Worm (Caenorhabditis elegans) whole organism, mixed stage, embryonic: ENCODE results near the gene ent-5.
A peak's percentile ranks its signal among the peaks of the same experiment; 100 is the strongest.

ENCODE experiments used
- M03D4.4 ChIP-seq: sonication (generic microtip); optimal IDR thresholded peaks from 2 replicates; lab custom pipeline; 2017; ENCODE audit warnings: mild to moderate bottlenecking, missing genetic modification characterization, missing compliant biosample characterization
- bed-3 ChIP-seq: fragments of 200-800 bp; sonication (Bioruptor generic); optimal IDR thresholded peaks from 3 replicates; lab custom pipeline; 2018; ENCODE audit warnings: mild to moderate bottlenecking, missing genetic modification characterization, moderate library complexity, missing compliant biosample characterization
- blmp-1 ChIP-seq: fragments of 150-350 bp; optimal IDR thresholded peaks from 2 replicates; lab custom pipeline; 2014; ENCODE audit warnings: missing biosample characterization, missing genetic modification characterization
- ceh-39 ChIP-seq: fragments of 150-350 bp; optimal IDR thresholded peaks from 2 replicates; lab custom pipeline; 2014; ENCODE audit warnings: missing biosample characterization, missing genetic modification characterization
- ceh-43 ChIP-seq: fragments of 200-800 bp; sonication (Bioruptor generic); optimal IDR thresholded peaks from 2 replicates; lab custom pipeline; 2018; ENCODE audit warnings: mild to moderate bottlenecking, missing genetic modification characterization, moderate library complexity, missing compliant biosample characterization
- ceh-83 ChIP-seq: fragments of 200-800 bp; sonication (Bioruptor generic); optimal IDR thresholded peaks from 2 replicates; lab custom pipeline; 2018; ENCODE audit warnings: mild to moderate bottlenecking, missing genetic modification characterization, missing compliant biosample characterization
- ces-1 ChIP-seq: fragments of 150-350 bp; optimal IDR thresholded peaks from 2 replicates; lab custom pipeline; 2014; ENCODE audit warnings: missing biosample characterization, missing genetic modification reagents, missing genetic modification characterization
- cnd-1 ChIP-seq: fragments of 200-800 bp; sonication (Bioruptor generic); optimal IDR thresholded peaks from 2 replicates; lab custom pipeline; 2018; ENCODE audit warnings: mild to moderate bottlenecking, missing genetic modification characterization, missing compliant biosample characterization
- drap-1 ChIP-seq: fragments of 200-800 bp; sonication (Bioruptor generic); optimal IDR thresholded peaks from 3 replicates; lab custom pipeline; 2018; ENCODE audit warnings: mild to moderate bottlenecking, missing genetic modification characterization, missing compliant biosample characterization
- elt-3 ChIP-seq: fragments of 150-350 bp; optimal IDR thresholded peaks from 2 replicates; lab custom pipeline; 2014; ENCODE audit warnings: missing biosample characterization, missing genetic modification characterization
- flh-1 ChIP-seq: fragments of 200-800 bp; sonication (Bioruptor generic); optimal IDR thresholded peaks from 2 replicates; lab custom pipeline; 2018; ENCODE audit warnings: mild to moderate bottlenecking, missing genetic modification characterization, moderate library complexity, missing compliant biosample characterization
- ham-2 ChIP-seq: fragments of 200-800 bp; sonication (Bioruptor generic); optimal IDR thresholded peaks from 2 replicates; lab custom pipeline; 2018; ENCODE audit warnings: mild to moderate bottlenecking, missing genetic modification characterization, missing compliant biosample characterization
- hlh-1 ChIP-seq: fragments of 150-350 bp; optimal IDR thresholded peaks from 2 replicates; lab custom pipeline; 2014; ENCODE audit warnings: missing biosample characterization, missing genetic modification reagents, missing genetic modification characterization
- lin-13 ChIP-seq: fragments of 150-350 bp; optimal IDR thresholded peaks from 2 replicates; lab custom pipeline; 2014; ENCODE audit warnings: missing biosample characterization, missing genetic modification characterization
- lin-32 ChIP-seq: fragments of 200-800 bp; sonication (Bioruptor generic); optimal IDR thresholded peaks from 2 replicates; lab custom pipeline; 2018; ENCODE audit warnings: mild to moderate bottlenecking, missing genetic modification characterization, missing compliant biosample characterization
- lsy-2 ChIP-seq: fragments of 150-350 bp; optimal IDR thresholded peaks from 2 replicates; lab custom pipeline; 2014; ENCODE audit warnings: missing biosample characterization, missing genetic modification characterization
- mab-5 ChIP-seq: fragments of 150-350 bp; optimal IDR thresholded peaks from 2 replicates; lab custom pipeline; 2014; ENCODE audit warnings: missing biosample characterization, missing genetic modification characterization
- mep-1 ChIP-seq: fragments of 150-350 bp; optimal IDR thresholded peaks from 2 replicates; lab custom pipeline; 2017; ENCODE audit warnings: missing biosample characterization, missing genetic modification reagents, missing genetic modification characterization, inconsistent platforms
- mls-2 ChIP-seq: sonication (generic microtip); optimal IDR thresholded peaks from 2 replicates; lab custom pipeline; 2016; ENCODE audit warnings: mild to moderate bottlenecking, missing genetic modification characterization, moderate library complexity, missing compliant biosample characterization
- nhr-12 ChIP-seq: fragments of 150-350 bp; optimal IDR thresholded peaks from 2 replicates; lab custom pipeline; 2014; ENCODE audit warnings: missing biosample characterization, missing genetic modification characterization
- nhr-2 ChIP-seq: fragments of 150-350 bp; optimal IDR thresholded peaks from 2 replicates; lab custom pipeline; 2014; ENCODE audit warnings: missing biosample characterization, missing genetic modification characterization
- nhr-237 ChIP-seq: fragments of 150-350 bp; optimal IDR thresholded peaks from 2 replicates; lab custom pipeline; 2014; ENCODE audit warnings: missing biosample characterization, missing genetic modification characterization
- nhr-76 ChIP-seq: sonication (generic microtip); optimal IDR thresholded peaks from 2 replicates; lab custom pipeline; 2017; ENCODE audit warnings: missing biosample characterization, missing genetic modification characterization
- pha-4 ChIP-seq: fragments of 150-350 bp; optimal IDR thresholded peaks from 2 replicates; lab custom pipeline; 2018; ENCODE audit warnings: missing biosample characterization, missing genetic modification reagents, missing genetic modification characterization
- sem-2 ChIP-seq: fragments of 200-800 bp; sonication (Bioruptor generic); optimal IDR thresholded peaks from 2 replicates; lab custom pipeline; 2018; ENCODE audit warnings: mild to moderate bottlenecking, missing genetic modification characterization, missing compliant biosample characterization
- snpc-4 ChIP-seq: fragments of 150-350 bp; optimal IDR thresholded peaks from 2 replicates; lab custom pipeline; 2014; ENCODE audit warnings: missing biosample characterization, missing genetic modification characterization
- sptf-1 ChIP-seq: sonication (generic microtip); optimal IDR thresholded peaks from 2 replicates; lab custom pipeline; 2017; ENCODE audit warnings: mild to moderate bottlenecking, missing genetic modification characterization, moderate library complexity, missing compliant biosample characterization
- tbx-8 ChIP-seq: fragments of 200-800 bp; sonication (Bioruptor generic); optimal IDR thresholded peaks from 2 replicates; lab custom pipeline; 2018; ENCODE audit warnings: mild to moderate bottlenecking, missing genetic modification characterization, moderate library complexity, missing compliant biosample characterization
- unc-120 ChIP-seq: sonication (generic microtip); optimal IDR thresholded peaks from 2 replicates; lab custom pipeline; 2017; ENCODE audit warnings: missing genetic modification characterization, missing compliant biosample characterization; ENCODE audit not compliant: poor library complexity, severe bottlenecking
- unc-39 ChIP-seq: fragments of 150-350 bp; optimal IDR thresholded peaks from 2 replicates; lab custom pipeline; 2014; ENCODE audit warnings: missing biosample characterization, missing genetic modification characterization
- unc-62 ChIP-seq: fragments of 150-350 bp; optimal IDR thresholded peaks from 2 replicates; lab custom pipeline; 2014; ENCODE audit warnings: missing biosample characterization, missing genetic modification reagents, missing genetic modification characterization
- ztf-11 ChIP-seq: fragments of 150-350 bp; optimal IDR thresholded peaks from 2 replicates; lab custom pipeline; 2014; ENCODE audit warnings: missing biosample characterization, missing genetic modification characterization

ent-5 gene

DNA sequence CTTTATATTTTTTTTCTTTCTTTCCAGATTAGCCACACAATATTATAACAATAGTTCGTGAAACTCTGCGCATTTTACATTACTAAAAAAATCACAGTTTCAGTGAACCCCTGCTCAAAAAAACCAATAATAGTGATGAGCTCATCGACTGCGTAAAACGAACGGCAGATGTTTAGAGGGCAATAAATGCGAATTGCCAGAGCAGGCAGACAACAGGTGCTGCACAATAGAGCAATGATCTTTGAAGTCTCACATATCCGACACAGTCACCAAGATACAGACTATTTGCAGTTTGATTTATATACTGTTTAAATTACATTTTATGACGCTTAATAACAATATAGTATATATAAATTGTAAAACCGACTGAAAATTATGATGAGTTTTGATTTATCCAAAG lies 39.4 kb downstream of the ent-5 start:
- TF ChIP-seq mls-2: no peak
- TF ChIP-seq lin-32 (GFP tag; lab: Kevin White, UChicago): peak; percentile 49
- peak; percentile 73 for TF ChIP-seq hlh-1 (tag; lab: Kevin White, UChicago)
- no peak for TF ChIP-seq bed-3
- TF ChIP-seq cnd-1 (tag; lab: Kevin White, UChicago): peak; percentile 63
- TF ChIP-seq nhr-12 (tag; lab: Kevin White, UChicago): no peak
- no peak for TF ChIP-seq snpc-4 (tag; lab: Kevin White, UChicago)

DNA sequence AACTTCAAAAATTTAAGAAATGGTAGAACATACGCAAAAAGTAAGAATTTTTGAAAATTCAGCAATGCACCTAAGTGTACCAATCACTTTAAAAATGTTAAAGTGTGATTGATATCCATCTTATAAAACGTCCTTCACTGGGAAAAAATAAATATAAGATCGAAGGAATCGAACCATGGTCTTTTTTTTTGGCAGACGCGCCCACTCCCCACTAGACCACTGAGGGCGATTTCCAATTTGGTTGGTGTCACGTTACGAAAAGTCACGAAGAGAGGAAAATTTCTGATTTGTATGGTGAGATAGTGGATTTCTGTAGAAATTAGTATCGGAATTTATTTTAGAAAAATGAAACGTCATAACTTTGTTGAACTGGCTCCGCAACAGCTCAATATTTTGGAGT lies 41.7 kb downstream of the ent-5 start:
- no peak for TF ChIP-seq blmp-1 (tag; lab: Kevin White, UChicago)
- TF ChIP-seq ceh-39 (tag; lab: Kevin White, UChicago): no peak
- TF ChIP-seq pha-4 (tag; lab: Kevin White, UChicago): no peak
- TF ChIP-seq bed-3: no peak
- no peak for TF ChIP-seq M03D4.4
- TF ChIP-seq ham-2 (GFP tag; lab: Kevin White, UChicago): no peak
- TF ChIP-seq lin-13 (tag; lab: Kevin White, UChicago): no peak
- no peak for TF ChIP-seq cnd-1 (tag; lab: Kevin White, UChicago)
- no peak for TF ChIP-seq lin-32 (GFP tag; lab: Kevin White, UChicago)
- TF ChIP-seq mep-1 (tag; lab: Kevin White, UChicago): no peak
- no peak for TF ChIP-seq tbx-8 (GFP tag; lab: Kevin White, UChicago)
- TF ChIP-seq unc-62 (GFP tag; lab: Kevin White, UChicago): no peak
- TF ChIP-seq unc-120: no peak
- TF ChIP-seq nhr-12 (tag; lab: Kevin White, UChicago): no peak
- TF ChIP-seq lsy-2: no peak

DNA sequence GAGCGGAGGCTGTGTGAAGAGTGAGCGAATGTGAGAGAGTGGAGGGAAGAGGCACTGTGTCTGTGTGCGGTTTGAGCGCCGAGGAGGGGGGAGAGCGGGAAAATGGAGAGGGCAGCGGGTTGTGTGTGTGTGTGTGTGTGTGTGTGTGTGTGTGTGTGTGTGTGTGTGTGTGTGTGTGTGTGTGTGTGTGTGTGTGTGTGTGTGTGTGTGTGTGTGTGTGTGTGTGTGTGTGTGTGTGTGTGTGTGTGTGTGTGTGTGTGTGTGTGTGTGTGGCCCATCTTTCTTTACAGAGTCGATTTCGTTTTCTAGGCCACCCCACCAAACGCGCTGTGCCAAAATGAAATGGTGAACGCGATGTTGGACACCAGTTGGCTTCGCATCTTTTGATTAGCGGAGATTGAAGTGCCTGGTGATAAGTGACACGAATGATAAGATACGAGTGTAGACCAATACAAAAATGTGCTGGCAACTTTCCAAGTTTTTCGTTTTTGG lies 42.6 kb downstream of the ent-5 start:
- TF ChIP-seq hlh-1 (tag; lab: Kevin White, UChicago) (peak; percentile 51), flh-1 (peak; percentile 71), ham-2 (GFP tag; lab: Kevin White, UChicago) (peak; percentile 80), nhr-12 (tag; lab: Kevin White, UChicago) (peak; percentile 92), pha-4 (tag; lab: Kevin White, UChicago) (peak; percentile 51), lin-13 (tag; lab: Kevin White, UChicago) (peak; percentile 66), drap-1 (GFP tag; lab: Kevin White, UChicago) (peak; percentile 93), mep-1 (tag; lab: Kevin White, UChicago) (peak; percentile 19), cnd-1 (tag; lab: Kevin White, UChicago) (peak; percentile 93), ztf-11 (tag; lab: Kevin White, UChicago) (peak; percentile 34), mls-2 (peak; percentile 93), unc-120 (peak; percentile 87), tbx-8 (GFP tag; lab: Kevin White, UChicago) (peak; percentile 73), sptf-1 (peak; percentile 94), lin-32 (GFP tag; lab: Kevin White, UChicago) (peak; percentile 74), M03D4.4 (peak; percentile 94), sem-2 (GFP tag; lab: Kevin White, UChicago) (peak; percentile 73), ceh-43 (peak; percentile 79), ceh-83 (GFP tag; lab: Kevin White, UChicago) (peak; percentile 82)

DNA sequence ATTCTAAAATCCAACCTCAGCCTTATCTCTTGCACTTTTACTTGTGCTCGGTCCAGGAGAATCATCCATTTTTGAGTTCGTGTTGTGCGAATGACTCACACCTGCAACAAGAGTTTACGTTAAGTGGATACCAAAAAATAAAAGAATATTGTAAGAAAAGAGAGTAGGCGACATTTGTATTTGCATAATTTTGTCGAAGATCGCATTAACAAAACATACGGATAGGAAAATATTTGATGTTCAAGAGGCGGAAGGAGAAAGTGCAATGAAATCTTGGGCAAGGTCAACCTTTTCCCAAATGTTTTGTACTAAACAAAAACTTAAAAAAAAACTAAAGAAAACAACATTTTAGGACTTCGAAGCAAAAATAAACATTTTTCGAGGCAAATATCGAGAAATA lies 43.2 kb downstream of the ent-5 start, which contains the start of gene spat-3:
Gene spat-3, minus strand, starts transcription at position 101 of the 400 bp plus-strand sequence.
- TF ChIP-seq nhr-76 (no peak), ceh-83 (GFP tag; lab: Kevin White, UChicago) (no peak), lsy-2 (no peak), mep-1 (tag; lab: Kevin White, UChicago) (no peak), ceh-39 (tag; lab: Kevin White, UChicago) (no peak), sem-2 (GFP tag; lab: Kevin White, UChicago) (no peak), hlh-1 (tag; lab: Kevin White, UChicago) (no peak), elt-3 (tag; lab: Kevin White, UChicago) (no peak), bed-3 (no peak), mab-5 (tag; lab: Kevin White, UChicago) (no peak), ham-2 (GFP tag; lab: Kevin White, UChicago) (no peak), unc-39 (tag; lab: Kevin White, UChicago) (no peak), nhr-2 (tag; lab: Kevin White, UChicago) (no peak), blmp-1 (tag; lab: Kevin White, UChicago) (no peak), nhr-237 (tag; lab: Kevin White, UChicago) (no peak), ces-1 (GFP tag; lab: Kevin White, UChicago) (no peak), ztf-11 (tag; lab: Kevin White, UChicago) (no peak), tbx-8 (GFP tag; lab: Kevin White, UChicago) (no peak), drap-1 (GFP tag; lab: Kevin White, UChicago) (no peak), flh-1 (no peak)
- TF ChIP-seq, all 35 proteins: peak for 0
